Worm (Caenorhabditis elegans) whole organism, L4/young adult: ENCODE results near the gene tag-307.
A peak's percentile ranks its signal among the peaks of the same experiment; 100 is the strongest.

Experiments
- W03F9.2 ChIP-seq: fragments of 150-350 bp; optimal IDR thresholded peaks from 2 replicates; lab custom pipeline; 2014; ENCODE audit warnings: missing biosample characterization, missing genetic modification characterization
- dao-5 ChIP-seq: sonication (generic microtip); optimal IDR thresholded peaks from 2 replicates; lab custom pipeline; 2016; ENCODE audit warnings: missing genotype, missing genetic modification characterization, moderate library complexity, missing compliant biosample characterization
- him-1 ChIP-seq: sonication (generic microtip); optimal IDR thresholded peaks from 2 replicates; lab custom pipeline; 2016; ENCODE audit warnings: missing genotype, missing genetic modification reagents, missing genetic modification characterization, missing compliant biosample characterization

Gene tag-307

DNA sequence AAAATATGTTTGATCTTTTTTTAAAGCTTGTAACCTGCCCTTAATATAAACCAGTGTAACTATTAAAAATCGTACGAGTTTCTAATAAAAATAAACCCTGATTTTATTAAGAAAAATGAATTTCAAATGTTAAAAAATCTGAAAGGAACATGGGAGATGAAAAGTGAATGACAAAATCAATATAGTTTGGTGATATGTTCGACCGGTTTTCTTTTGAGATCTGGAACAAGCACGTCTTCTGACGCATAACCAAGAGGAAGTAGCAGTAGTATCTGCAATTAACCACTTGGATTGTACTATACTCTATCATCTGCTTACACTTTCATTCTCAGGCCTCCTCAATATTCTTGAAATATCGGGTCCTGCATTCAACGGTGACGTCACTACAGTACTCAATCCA is 20.0 kb upstream of the tag-307 start:
- TF ChIP-seq dao-5 (tag; lab: Kevin White, UChicago) (no peak), him-1 (tag; lab: Kevin White, UChicago) (no peak), W03F9.2 (tag; lab: Kevin White, UChicago) (no peak)

DNA sequence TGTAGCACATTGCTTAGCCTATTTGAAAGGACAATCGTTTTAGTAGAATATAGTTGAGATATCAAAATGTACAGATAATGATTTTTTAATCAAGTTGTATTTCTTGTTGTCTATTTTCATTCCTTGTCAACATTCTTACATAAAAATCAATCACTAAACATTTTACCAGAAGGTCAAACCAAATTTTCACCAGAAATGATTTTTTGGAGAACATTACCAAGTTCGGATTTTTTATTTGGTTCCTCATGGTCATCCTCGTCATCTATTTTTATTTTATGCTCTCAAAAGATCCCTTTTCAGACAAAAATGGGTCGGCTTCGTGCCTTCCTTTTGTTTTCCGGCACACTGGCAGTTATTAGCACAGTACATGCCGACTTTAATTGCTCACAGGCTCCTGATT is 16.4 kb upstream of the tag-307 start, which contains the start of gene tyr-1:
tyr-1 (plus strand) TSS at position 301 of the 400 bp plus-strand sequence.
- no peak for TF ChIP-seq him-1 (tag; lab: Kevin White, UChicago)

DNA sequence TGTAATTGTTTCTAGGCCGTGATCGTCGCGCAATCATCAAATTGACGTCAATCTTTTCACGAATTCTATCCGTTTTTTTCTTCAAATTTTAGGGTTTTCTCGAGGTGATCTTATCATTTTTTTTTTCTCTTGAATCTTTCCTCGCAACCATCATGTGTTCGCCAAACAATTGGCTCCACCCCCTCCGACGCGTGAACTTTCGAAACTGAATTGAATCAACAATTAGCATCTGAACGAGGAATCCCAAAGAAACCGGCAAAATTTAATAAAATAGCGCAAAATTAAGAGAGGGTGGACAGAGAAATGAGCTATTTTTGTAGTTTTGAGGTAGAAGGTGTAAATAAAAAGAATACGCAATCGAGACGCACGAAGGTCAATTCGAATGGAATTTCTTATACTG is 15.7 kb upstream of the tag-307 start:
- no peak for TF ChIP-seq dao-5 (tag; lab: Kevin White, UChicago)
- no peak for TF ChIP-seq him-1 (tag; lab: Kevin White, UChicago)

DNA sequence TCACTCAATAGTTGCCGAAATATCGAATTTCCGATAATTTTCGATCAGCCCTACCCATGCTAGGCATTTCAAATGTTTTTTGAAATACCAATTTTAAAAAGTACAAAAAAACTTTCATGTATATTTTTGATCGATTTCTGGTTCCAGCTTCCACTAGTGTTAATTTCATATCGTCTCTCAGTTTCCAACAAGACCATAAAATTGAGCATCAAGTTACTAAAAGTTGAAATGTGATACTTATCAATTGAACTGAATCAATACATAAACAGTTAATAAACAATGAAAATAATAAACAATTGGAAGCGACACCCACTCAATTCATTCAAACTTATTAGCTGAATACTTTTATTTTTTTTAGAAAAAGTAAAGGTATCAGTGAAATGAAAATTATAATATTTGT is 9.1 kb upstream of the tag-307 start, which contains the start of gene cup-4:
cup-4 (plus strand) TSS at position 301 of the 400 bp plus-strand sequence.
- TF ChIP-seq dao-5 (tag; lab: Kevin White, UChicago) = no peak
- no peak for TF ChIP-seq him-1 (tag; lab: Kevin White, UChicago)
- TF ChIP-seq W03F9.2 (tag; lab: Kevin White, UChicago) = no peak

DNA sequence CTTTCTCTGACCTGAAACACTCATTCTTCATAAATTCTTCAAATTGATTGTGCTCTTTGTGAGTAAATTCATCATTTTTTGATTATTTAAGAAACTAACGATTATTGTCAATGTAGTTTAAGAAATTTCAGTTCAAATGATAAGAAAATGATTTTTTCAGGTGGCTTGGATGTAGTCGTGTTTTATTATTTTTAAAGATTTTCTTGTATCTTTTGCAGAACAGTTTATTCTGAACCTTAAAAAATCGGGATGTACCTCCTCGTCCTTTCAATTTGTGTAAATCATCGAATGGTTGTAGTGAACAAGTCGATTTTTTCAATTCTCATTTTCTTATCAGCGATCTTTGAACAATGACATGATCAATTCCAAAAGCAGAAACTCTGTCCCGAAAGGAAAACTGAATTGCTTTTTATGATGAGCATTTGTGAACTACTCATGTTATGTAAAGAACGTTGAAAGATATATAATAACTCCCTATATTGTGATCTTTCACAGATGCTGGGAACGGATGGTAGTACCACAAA is 8.3 kb upstream of the tag-307 start, which contains the start of gene slc-17.3:
slc-17.3 (minus strand) TSS at position 51 of the 524 bp plus-strand sequence.
- TF ChIP-seq W03F9.2 (tag; lab: Kevin White, UChicago) (no peak), him-1 (tag; lab: Kevin White, UChicago) (no peak), dao-5 (tag; lab: Kevin White, UChicago) (no peak)

DNA sequence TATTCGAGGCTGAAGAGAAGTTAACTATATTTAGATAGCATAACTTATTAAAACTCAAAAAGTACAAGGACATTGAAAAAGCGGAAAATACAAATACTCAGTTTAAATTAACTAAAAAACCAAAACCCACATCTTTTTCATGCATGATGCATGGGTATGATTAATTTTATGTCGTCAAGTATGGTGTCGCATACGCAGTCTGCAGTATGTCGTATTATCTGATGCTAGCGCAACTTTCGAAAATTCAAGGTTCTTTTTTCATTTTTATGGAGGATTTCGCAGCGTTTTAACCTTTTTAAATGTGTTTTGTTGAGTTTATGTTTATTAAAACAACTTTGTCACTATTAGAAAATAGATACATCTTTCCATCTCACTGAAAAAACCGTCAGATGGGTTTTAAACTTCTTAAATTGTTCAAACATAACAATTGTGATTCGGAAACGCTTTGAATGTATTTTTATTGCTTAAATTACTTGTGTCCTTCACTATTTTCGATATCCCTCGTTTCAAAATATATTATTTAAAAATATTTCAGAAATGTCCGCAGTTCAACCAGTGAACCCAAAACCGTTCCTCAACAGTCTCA is 4.6 kb upstream of the tag-307 start, which contains the start of gene snr-5:
snr-5 (plus strand) TSS at position 536 of the 586 bp plus-strand sequence.
- TF ChIP-seq W03F9.2 (tag; lab: Kevin White, UChicago) (no peak), him-1 (tag; lab: Kevin White, UChicago) (no peak), dao-5 (tag; lab: Kevin White, UChicago) (no peak)

DNA sequence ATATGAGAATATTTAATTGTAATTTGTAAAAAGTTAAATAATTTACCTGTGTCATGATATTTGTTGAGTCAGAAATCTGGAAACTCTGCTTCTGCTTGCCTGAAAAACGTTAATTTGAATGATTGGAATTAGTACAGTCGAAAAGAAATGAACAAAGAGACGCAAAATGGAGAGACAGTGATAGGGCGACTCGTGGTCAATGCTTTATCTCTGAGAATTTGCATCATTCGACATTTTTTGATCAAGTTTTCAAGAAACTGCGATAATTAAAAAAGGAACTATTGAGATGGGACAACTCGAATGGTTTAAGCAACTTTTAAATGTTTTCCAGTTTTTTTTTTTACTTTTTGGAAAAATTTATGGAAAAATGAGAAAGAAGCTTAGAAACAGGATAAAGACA is 3.8 kb upstream of the tag-307 start, which contains the start of gene cuc-1:
cuc-1 (minus strand) TSS at position 101 of the 400 bp plus-strand sequence.
- TF ChIP-seq dao-5 (tag; lab: Kevin White, UChicago) (no peak), W03F9.2 (tag; lab: Kevin White, UChicago) (no peak), him-1 (tag; lab: Kevin White, UChicago) (no peak)

DNA sequence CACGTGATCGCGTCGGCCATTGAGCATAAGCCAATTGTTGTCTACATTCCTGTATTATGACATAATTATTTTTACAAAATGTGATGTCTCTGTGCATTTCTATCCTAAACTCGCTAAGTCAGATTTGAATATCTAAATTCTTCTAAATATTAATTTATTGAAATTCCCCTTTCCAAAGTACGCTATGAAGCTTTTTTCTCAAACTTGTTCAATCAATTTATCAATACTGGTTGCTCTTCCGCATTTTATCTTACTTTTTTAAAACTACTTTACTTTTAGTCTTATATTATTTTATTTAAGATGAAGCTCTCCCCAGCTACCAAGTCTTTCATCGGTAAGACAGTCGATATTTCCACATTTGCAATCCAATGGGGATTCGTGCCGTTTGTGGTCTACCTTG is 2.3 kb upstream of the tag-307 start, which contains the start of gene tomm-7:
tomm-7 (plus strand) TSS at position 301 of the 400 bp plus-strand sequence.
- TF ChIP-seq him-1 (tag; lab: Kevin White, UChicago) = no peak
- TF ChIP-seq dao-5 (tag; lab: Kevin White, UChicago) = no peak
- TF ChIP-seq W03F9.2 (tag; lab: Kevin White, UChicago) = no peak

DNA sequence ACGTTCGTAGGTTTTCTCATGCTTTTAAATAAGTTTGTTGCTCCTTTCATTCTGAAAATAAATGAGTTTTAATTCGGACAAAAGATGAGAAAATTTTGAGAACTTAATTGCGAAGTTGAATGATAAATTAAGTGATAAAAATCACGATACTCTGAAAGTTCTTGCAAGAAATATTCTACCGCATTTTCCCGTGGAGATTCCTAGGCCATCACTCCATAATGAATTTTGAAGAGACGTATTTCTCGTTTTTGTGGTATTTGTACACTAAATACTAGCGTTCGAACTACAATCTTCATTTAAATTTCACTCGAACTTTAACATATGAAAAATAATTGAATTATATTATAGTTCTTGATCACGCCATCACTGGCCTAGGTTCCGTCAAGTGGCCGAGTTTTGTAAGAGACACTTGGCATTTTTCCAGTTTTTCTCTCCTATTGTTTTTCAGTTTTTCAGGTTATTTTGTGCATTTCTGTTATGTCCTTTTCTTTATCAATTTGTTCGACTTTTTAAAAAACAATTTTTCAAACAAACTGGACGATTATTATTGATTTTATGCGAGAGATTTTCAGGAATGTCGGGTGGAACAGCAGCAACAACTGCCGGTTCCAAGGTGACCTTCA is 1.5 kb upstream of the tag-307 start, which contains the start of the genes coq-5 and ufm-1:
coq-5 (minus strand) TSS at position 51 of the 623 bp plus-strand sequence.
ufm-1 (plus strand) TSS at position 573 of the 623 bp plus-strand sequence.
- TF ChIP-seq dao-5 (tag; lab: Kevin White, UChicago) (no peak), him-1 (tag; lab: Kevin White, UChicago) (peak; percentile 21), W03F9.2 (tag; lab: Kevin White, UChicago) (no peak)

DNA sequence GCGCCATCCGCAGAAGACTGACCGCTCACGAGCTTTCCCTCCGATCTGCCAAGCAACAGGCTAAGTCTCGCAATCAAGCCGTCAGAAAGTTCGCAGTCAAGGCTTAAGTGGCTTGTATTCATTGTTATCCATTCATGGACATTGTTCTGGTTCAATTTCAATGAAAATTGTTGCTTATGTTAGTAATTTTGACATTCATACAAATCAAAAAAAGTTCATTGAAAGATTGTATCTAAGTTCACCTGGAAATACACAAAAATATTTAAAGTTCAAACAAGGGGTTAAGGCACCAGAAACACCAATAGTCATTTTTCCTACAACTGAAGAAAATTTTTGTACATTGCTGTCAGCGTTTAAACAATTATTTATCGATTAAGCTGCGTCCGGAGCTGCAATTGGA is 1.6 kb downstream of the tag-307 start:
- TF ChIP-seq him-1 (tag; lab: Kevin White, UChicago) = no peak
- no peak for TF ChIP-seq dao-5 (tag; lab: Kevin White, UChicago)
- TF ChIP-seq W03F9.2 (tag; lab: Kevin White, UChicago) = no peak

DNA sequence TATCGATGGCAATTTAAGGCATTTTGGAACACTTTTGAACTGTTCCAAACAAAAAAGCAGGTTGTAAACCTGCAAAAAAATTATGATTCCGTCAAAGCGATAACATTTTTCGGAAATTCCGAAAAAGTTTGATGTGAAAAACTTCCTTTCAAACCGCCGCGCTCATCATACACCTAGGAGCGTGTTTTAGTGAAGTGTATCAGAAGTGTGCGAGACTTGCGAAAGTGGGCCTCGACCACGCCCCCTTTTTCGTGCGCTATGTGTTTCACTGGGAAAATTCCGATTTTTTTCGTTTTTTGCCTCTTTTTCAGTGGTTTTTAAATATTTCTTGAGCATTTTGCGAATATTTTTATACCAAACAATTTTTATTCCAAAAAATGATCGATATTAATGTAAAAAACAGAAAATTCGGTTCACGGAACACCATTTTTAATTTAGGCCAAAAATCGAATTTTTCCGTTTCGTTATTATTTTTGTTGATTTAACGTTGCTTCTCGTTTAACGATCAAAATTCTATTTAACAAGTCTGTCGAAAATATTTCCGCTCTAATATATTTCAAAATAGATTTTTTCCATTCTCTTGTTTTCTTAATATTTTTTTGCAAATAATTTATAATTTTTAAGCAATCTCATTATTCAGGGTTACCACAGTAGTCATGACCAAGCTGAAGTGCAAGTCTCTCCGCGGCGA is 2.4 kb downstream of the tag-307 start, which contains the start of gene rpl-35:
rpl-35 (plus strand) TSS at position 641 of the 691 bp plus-strand sequence.
- TF ChIP-seq dao-5 (tag; lab: Kevin White, UChicago) = peak; percentile 79
- peak; percentile 99 for TF ChIP-seq W03F9.2 (tag; lab: Kevin White, UChicago)
- peak; percentile 99 for TF ChIP-seq him-1 (tag; lab: Kevin White, UChicago)

DNA sequence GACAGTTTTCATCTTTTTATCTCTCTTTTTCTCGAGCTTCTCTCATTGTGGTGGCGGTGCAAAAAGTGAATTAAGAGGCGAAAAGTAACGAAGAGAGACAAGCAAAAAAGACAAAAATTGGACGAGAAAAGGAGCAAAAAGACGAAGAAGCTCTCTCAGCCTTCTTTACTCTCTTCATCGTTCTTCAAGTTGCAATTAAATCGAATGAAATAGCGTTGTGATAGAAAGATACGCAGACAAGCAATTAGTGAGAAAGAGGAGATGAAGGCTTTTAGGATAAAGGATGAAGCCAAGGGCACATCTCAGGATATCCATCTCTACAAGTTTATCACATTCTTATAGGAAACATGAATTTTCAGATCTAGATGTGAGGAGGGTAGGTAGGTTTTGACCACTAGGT is 8.9 kb downstream of the tag-307 start:
- TF ChIP-seq W03F9.2 (tag; lab: Kevin White, UChicago) (no peak), him-1 (tag; lab: Kevin White, UChicago) (no peak)

DNA sequence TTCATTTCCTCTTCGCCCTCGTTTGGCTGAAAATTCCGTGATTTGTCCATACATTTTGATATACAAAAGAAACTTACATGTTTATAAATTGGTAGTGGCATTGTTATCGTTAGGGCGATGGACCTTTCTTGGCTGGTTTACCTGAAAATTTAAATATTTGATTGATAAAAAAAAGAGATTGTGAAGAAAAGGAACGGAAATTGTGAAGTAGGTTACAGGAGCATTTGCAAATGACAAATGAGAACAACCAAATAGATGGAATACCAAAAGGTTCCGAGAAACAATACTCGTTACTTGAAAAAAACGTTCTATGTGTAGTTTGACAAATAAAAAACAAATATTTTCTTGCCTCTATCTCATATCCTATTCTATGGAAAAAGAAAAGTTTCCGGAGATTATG is 13.5 kb downstream of the tag-307 start, which contains the start of gene ZK652.8:
ZK652.8 (minus strand) TSS at position 101 of the 400 bp plus-strand sequence.
- TF ChIP-seq him-1 (tag; lab: Kevin White, UChicago) = no peak
- TF ChIP-seq W03F9.2 (tag; lab: Kevin White, UChicago) = no peak
- no peak for TF ChIP-seq dao-5 (tag; lab: Kevin White, UChicago)
